Fruit fly (Drosophila melanogaster): ENCODE results near the gene CG11226.

The CG11226 gene

dm6 chr3L:22837651-22838614 is 1.1 kb downstream of the CG11226 start:
- no peak for TF ChIP-seq CG32264 (GFP tag; optimal IDR thresholded peaks at IDR 0.05)
- TF ChIP-seq Dfd (GFP tag; optimal IDR thresholded peaks at IDR 0.05): no peak
- TF ChIP-seq N (GFP tag; optimal IDR thresholded peaks at IDR 0.05): no peak
- no peak for TF ChIP-seq Mio (GFP tag; optimal IDR thresholded peaks at IDR 0.05)
- TF ChIP-seq dmrt93B (GFP tag; optimal IDR thresholded peaks at IDR 0.05): no peak
- TF ChIP-seq brk (GFP tag; optimal IDR thresholded peaks at IDR 0.05): no peak
- TF ChIP-seq Dif (GFP tag; optimal IDR thresholded peaks at IDR 0.05; ENCODE audit: partially characterized antibody): peak; percentile 39
- TF ChIP-seq Vsx2 (GFP tag; optimal IDR thresholded peaks at IDR 0.05; ENCODE audit: partially characterized antibody): no peak
- peak; percentile 79 for TF ChIP-seq CrebA (GFP tag; optimal IDR thresholded peaks at IDR 0.05; ENCODE audit: borderline replicate concordance)
- TF ChIP-seq tai (GFP tag; optimal IDR thresholded peaks at IDR 0.05): no peak
- TF ChIP-seq dsf (GFP tag; optimal IDR thresholded peaks at IDR 0.05; ENCODE audit: borderline replicate concordance): no peak
- peak; percentile 14 for TF ChIP-seq h (GFP tag; optimal IDR thresholded peaks at IDR 0.05)
- TF ChIP-seq GATAd (GFP tag; optimal IDR thresholded peaks at IDR 0.05): no peak
- TF ChIP-seq Abd-B (GFP tag; optimal IDR thresholded peaks at IDR 0.05): no peak
- TF ChIP-seq woc (GFP tag; optimal IDR thresholded peaks at IDR 0.05): no peak
- TF ChIP-seq rgr (GFP tag; optimal IDR thresholded peaks at IDR 0.05): no peak
- no peak for TF ChIP-seq Hr78 (GFP tag; optimal IDR thresholded peaks at IDR 0.05)
- TF ChIP-seq OdsH (GFP tag; optimal IDR thresholded peaks at IDR 0.05): peak; percentile 16
- TF ChIP-seq usp (GFP tag; optimal IDR thresholded peaks at IDR 0.05): no peak
- no peak for TF ChIP-seq Rel (GFP tag; optimal IDR thresholded peaks at IDR 0.05)
- peak; percentile 30 for TF ChIP-seq Rel (tag; optimal IDR thresholded peaks at IDR 0.05)
- peak; percentile 91 for TF ChIP-seq jim (GFP tag; optimal IDR thresholded peaks at IDR 0.05)
- no peak for TF ChIP-seq Hnf4 (GFP tag; optimal IDR thresholded peaks at IDR 0.05)
- TF ChIP-seq lola (GFP tag; optimal IDR thresholded peaks at IDR 0.05): no peak
- TF ChIP-seq Sp1 (GFP tag; optimal IDR thresholded peaks at IDR 0.05): no peak
- TF ChIP-seq Jra (GFP tag; optimal IDR thresholded peaks at IDR 0.05): no peak
- TF ChIP-seq br (GFP tag; optimal IDR thresholded peaks at IDR 0.05): no peak
- no peak for TF ChIP-seq Hr83 (GFP tag; optimal IDR thresholded peaks at IDR 0.05; ENCODE audit: poor library complexity, severe bottlenecking)
- TF ChIP-seq HLH106 (tag; optimal IDR thresholded peaks at IDR 0.05): no peak
- TF ChIP-seq CG9705 (GFP tag; optimal IDR thresholded peaks at IDR 0.05): no peak
- no peak for TF ChIP-seq foxo (GFP tag; optimal IDR thresholded peaks at IDR 0.05)
- no peak for TF ChIP-seq Myc (optimal IDR thresholded peaks at IDR 0.05)
- TF ChIP-seq sage (GFP tag; optimal IDR thresholded peaks at IDR 0.05): no peak
- TF ChIP-seq dl (GFP tag; optimal IDR thresholded peaks at IDR 0.05; ENCODE audit: insufficient read depth in 1 of 2, partially characterized antibody in 2 of 2): peak in 1 of 2 experiments; percentile 60
- no peak for TF ChIP-seq pan (optimal IDR thresholded peaks at IDR 0.05)
- no peak for TF ChIP-seq ey (GFP tag; optimal IDR thresholded peaks at IDR 0.05)
- TF ChIP-seq fru (GFP tag; optimal IDR thresholded peaks at IDR 0.05): no peak
- TF ChIP-seq psq (GFP tag; optimal IDR thresholded peaks at IDR 0.05): peak; percentile 23

DNA sequence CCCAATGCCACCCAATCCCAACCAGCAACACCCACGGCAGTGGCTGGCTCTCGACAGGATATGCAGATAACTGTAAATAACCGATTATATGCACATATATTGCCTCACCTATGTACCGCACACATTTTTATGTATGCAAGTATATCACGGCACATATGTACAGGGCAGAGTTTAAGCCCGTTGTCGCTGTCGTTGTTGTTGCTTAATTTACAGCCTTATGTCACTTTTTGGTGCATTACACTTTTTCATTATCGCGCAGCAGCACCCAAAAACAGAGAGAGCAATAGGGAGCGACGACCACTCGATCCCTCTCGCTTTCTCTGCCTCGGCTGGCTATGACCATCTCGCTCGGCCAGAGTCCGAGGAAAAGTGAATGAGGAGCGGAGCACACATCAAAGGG is 2.4 kb downstream of the CG11226 start:
- peak; percentile 5 for TF ChIP-seq Dif (GFP tag; optimal IDR thresholded peaks at IDR 0.05; ENCODE audit: partially characterized antibody)
- no peak for TF ChIP-seq Vsx2 (GFP tag; optimal IDR thresholded peaks at IDR 0.05; ENCODE audit: partially characterized antibody)

DNA sequence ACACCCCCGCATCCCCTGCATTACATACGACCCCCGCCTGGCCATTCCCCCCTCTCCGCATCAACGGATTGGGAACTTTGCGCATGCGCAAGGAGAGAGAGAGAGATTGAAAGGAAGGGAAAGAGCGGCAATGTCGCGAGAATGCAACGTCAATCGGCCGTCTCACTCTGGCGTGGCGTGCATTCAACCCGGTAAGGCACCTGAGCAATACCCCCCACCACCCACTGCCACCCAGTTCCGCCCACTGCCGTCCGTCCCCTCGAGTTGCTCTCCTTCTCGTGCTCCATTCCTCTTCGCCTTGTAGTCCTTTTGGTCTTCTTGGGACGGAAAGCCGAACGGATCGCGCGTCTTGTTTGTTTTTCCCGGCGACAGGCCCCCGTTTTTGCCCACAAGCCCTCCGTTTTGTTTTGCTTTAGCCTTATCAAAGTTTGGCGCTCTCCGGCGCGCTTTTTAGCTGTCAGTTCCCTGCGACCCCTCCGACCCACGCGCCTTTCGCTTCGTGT is 2.9 kb downstream of the CG11226 start:
- no peak for TF ChIP-seq pan (optimal IDR thresholded peaks at IDR 0.05)
- TF ChIP-seq h (GFP tag; optimal IDR thresholded peaks at IDR 0.05): peak; percentile 67
- no peak for TF ChIP-seq OdsH (GFP tag; optimal IDR thresholded peaks at IDR 0.05)
- TF ChIP-seq Hnf4 (GFP tag; optimal IDR thresholded peaks at IDR 0.05): no peak
- TF ChIP-seq ey (GFP tag; optimal IDR thresholded peaks at IDR 0.05): no peak
- no peak for TF ChIP-seq Hr83 (GFP tag; optimal IDR thresholded peaks at IDR 0.05; ENCODE audit: poor library complexity, severe bottlenecking)
- no peak for TF ChIP-seq dmrt93B (GFP tag; optimal IDR thresholded peaks at IDR 0.05)
- peak; percentile 14 for TF ChIP-seq HLH106 (tag; optimal IDR thresholded peaks at IDR 0.05)
- TF ChIP-seq CG9705 (GFP tag; optimal IDR thresholded peaks at IDR 0.05): no peak
- no peak for TF ChIP-seq Abd-B (GFP tag; optimal IDR thresholded peaks at IDR 0.05)
- TF ChIP-seq Hr78 (GFP tag; optimal IDR thresholded peaks at IDR 0.05): no peak
- no peak for TF ChIP-seq foxo (GFP tag; optimal IDR thresholded peaks at IDR 0.05)
- no peak for TF ChIP-seq usp (GFP tag; optimal IDR thresholded peaks at IDR 0.05)
- TF ChIP-seq woc (GFP tag; optimal IDR thresholded peaks at IDR 0.05): no peak
- no peak for TF ChIP-seq lola (GFP tag; optimal IDR thresholded peaks at IDR 0.05)
- no peak for TF ChIP-seq sage (GFP tag; optimal IDR thresholded peaks at IDR 0.05)
- no peak for TF ChIP-seq Mio (GFP tag; optimal IDR thresholded peaks at IDR 0.05)
- TF ChIP-seq GATAd (GFP tag; optimal IDR thresholded peaks at IDR 0.05): no peak
- TF ChIP-seq Rel (GFP tag; optimal IDR thresholded peaks at IDR 0.05): no peak
- peak; percentile 47 for TF ChIP-seq Rel (tag; optimal IDR thresholded peaks at IDR 0.05)
- no peak for TF ChIP-seq sv (GFP tag; optimal IDR thresholded peaks at IDR 0.05)
- TF ChIP-seq Dfd (GFP tag; optimal IDR thresholded peaks at IDR 0.05): no peak
- TF ChIP-seq br (GFP tag; optimal IDR thresholded peaks at IDR 0.05): peak; percentile 30
- no peak for TF ChIP-seq N (GFP tag; optimal IDR thresholded peaks at IDR 0.05)
- no peak for TF ChIP-seq CG32264 (GFP tag; optimal IDR thresholded peaks at IDR 0.05)
- peak; percentile 90 for TF ChIP-seq Vsx2 (GFP tag; optimal IDR thresholded peaks at IDR 0.05; ENCODE audit: partially characterized antibody)
- peak; percentile 36 for TF ChIP-seq CrebA (GFP tag; optimal IDR thresholded peaks at IDR 0.05; ENCODE audit: borderline replicate concordance)
- TF ChIP-seq Jra (GFP tag; optimal IDR thresholded peaks at IDR 0.05): no peak
- no peak for TF ChIP-seq Myc (optimal IDR thresholded peaks at IDR 0.05)
- TF ChIP-seq jim (GFP tag; optimal IDR thresholded peaks at IDR 0.05): peak; percentile 96
- no peak for TF ChIP-seq brk (GFP tag; optimal IDR thresholded peaks at IDR 0.05)
- no peak for TF ChIP-seq tai (GFP tag; optimal IDR thresholded peaks at IDR 0.05)
- TF ChIP-seq dl (GFP tag; optimal IDR thresholded peaks at IDR 0.05; ENCODE audit: insufficient read depth in 1 of 2, partially characterized antibody in 2 of 2): peak; percentile 62 to 72
- peak; percentile 80 for TF ChIP-seq psq (GFP tag; optimal IDR thresholded peaks at IDR 0.05)
